Worm (Caenorhabditis elegans) whole organism, L1 larva: ENCODE data around the gene C54F6.15.
"Not testable (repeated sequence)": the region's sequence is repeated elsewhere in the genome, so short reads cannot be mapped to it uniquely, and the experiment has no call there.

Experiments
- ama-1 ChIP-seq: fragments of 150-350 bp; optimal IDR thresholded peaks from 2 replicates; lab custom pipeline; 2014
- ceh-88 ChIP-seq: fragments of 200-800 bp; sonication (Bioruptor generic); IDR thresholded peaks from 2 replicates; pipeline ENCODE4 v1.3.6; 2022; ENCODE audit warnings: missing genetic modification characterization, missing compliant biosample characterization
- ces-1 ChIP-seq: fragments of 150-350 bp; optimal IDR thresholded peaks from 2 replicates; lab custom pipeline; 2014; ENCODE audit warnings: missing biosample characterization, missing genetic modification reagents, missing genetic modification characterization
- nhr-11 ChIP-seq: fragments of 150-350 bp; optimal IDR thresholded peaks from 2 replicates; lab custom pipeline; 2014; ENCODE audit warnings: missing biosample characterization, missing genetic modification characterization
- nhr-76 ChIP-seq: sonication (generic microtip); optimal IDR thresholded peaks from 2 replicates; lab custom pipeline; 2017; ENCODE audit warnings: missing biosample characterization, missing genetic modification characterization
- skn-1 ChIP-seq: fragments of 150-350 bp; optimal IDR thresholded peaks from 2 replicates; lab custom pipeline; 2014; ENCODE audit warnings: missing biosample characterization, missing genetic modification characterization

- TF ChIP-seq nhr-11 (tag; lab: Kevin White, UChicago); ces-1 (GFP tag; lab: Kevin White, UChicago); skn-1 (tag; lab: Kevin White, UChicago); ama-1 (lab: Kevin White, UChicago); nhr-76 (tag; lab: Kevin White, UChicago); ceh-88 (GFP tag; lab: Robert Waterston, UW): not testable (repeated sequence)
Measured at ce11 chrV:7511465-7511864, 10.7 kb downstream of the C54F6.15 start, which contains the start of gene nhr-171.
